Worm (Caenorhabditis elegans): ENCODE data around the gene ZK994.6.
A peak's percentile ranks its signal among the peaks of the same experiment; 100 is the strongest.

ZK994.6 gene

ce11 chrV:8518283-8518682 lies 11.1 kb upstream of the ZK994.6 start (continued):
- peak; percentile 44 for TF ChIP-seq nhr-11 (tag; optimal IDR thresholded peaks at IDR 0.05)
- no peak for TF ChIP-seq Y105C5A.15 (GFP tag; IDR thresholded peaks at IDR 0.05)
- TF ChIP-seq pha-4 (GFP tag; IDR thresholded peaks at IDR 0.05) = no peak
- TF ChIP-seq pha-4 (tag; optimal IDR thresholded peaks at IDR 0.05) = no peak

ce11 chrV:8517711-8518110 lies 10.5 kb upstream of the ZK994.6 start:
- no peak for TF ChIP-seq ces-1 (GFP tag; optimal IDR thresholded peaks at IDR 0.05)
- no peak for TF ChIP-seq lin-15B (tag; optimal IDR thresholded peaks at IDR 0.05)
- TF ChIP-seq ZK546.5 (tag; optimal IDR thresholded peaks at IDR 0.05) = no peak
- no peak for TF ChIP-seq mep-1 (tag; optimal IDR thresholded peaks at IDR 0.05)
- no peak for TF ChIP-seq dpl-1 (GFP tag; optimal IDR thresholded peaks at IDR 0.05)
- no peak for TF ChIP-seq tag-97 (GFP tag; IDR thresholded peaks at IDR 0.05)
- peak in 1 of 2 experiments; percentile 82 for TF ChIP-seq unc-62 (GFP tag; optimal IDR thresholded peaks at IDR 0.05 in 1 of 2)
- no peak for TF ChIP-seq unc-62 (tag; optimal IDR thresholded peaks at IDR 0.05)
- TF ChIP-seq ceh-62 (tag; optimal IDR thresholded peaks at IDR 0.05) = no peak

- TF ChIP-seq fos-1 (tag; optimal IDR thresholded peaks at IDR 0.05) = no peak
- peak; percentile 96 for TF ChIP-seq aha-1 (tag)
These were observed 9.2 kb upstream of the ZK994.6 start for ce11 chrV:8516426-8516825.

DNA sequence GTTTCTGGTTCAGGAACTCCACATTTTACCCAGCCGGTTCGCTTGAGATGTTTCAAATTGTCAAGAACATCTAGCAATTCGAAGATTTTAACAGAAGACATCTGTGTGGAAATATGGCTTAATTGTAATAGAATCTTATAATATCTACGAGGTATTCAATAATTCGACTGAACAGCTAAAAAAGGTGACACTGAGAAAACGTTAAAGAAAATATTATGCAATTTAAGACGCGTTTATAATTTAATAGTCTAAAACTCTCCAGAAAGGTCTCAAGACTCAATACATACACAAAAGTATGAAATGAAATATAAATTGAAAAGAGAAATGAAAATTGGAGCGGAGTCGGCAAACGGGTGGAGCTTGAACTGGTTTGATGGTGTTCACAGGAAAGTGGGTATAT lies 6.1 kb upstream of the ZK994.6 start, which contains the start of gene F45F2.9:
F45F2.9 (minus strand) TSS at position 101 of the 400 bp plus-strand sequence.
- TF ChIP-seq spr-3 (GFP tag; optimal IDR thresholded peaks at IDR 0.05) (no peak), skn-1 (tag; optimal IDR thresholded peaks at IDR 0.05) (no peak), D1046.2 (GFP tag; IDR thresholded peaks at IDR 0.05) (no peak), egl-27 (tag; optimal IDR thresholded peaks at IDR 0.05) (no peak), unc-39 (tag; optimal IDR thresholded peaks at IDR 0.05) (no peak), php-3 (GFP tag; IDR thresholded peaks at IDR 0.05) (no peak), dve-1 (tag; optimal IDR thresholded peaks at IDR 0.05; ENCODE audit: insufficient read depth) (no peak), lin-1 (GFP tag; IDR thresholded peaks at IDR 0.05) (no peak), nhr-28 (tag; optimal IDR thresholded peaks at IDR 0.05) (no peak), aha-1 (tag) (no peak), jun-1 (tag; optimal IDR thresholded peaks at IDR 0.05) (no peak), rbr-2 (tag; optimal IDR thresholded peaks at IDR 0.05) (no peak), snpc-1.2 (GFP tag; IDR thresholded peaks at IDR 0.05) (no peak), dmd-6 (GFP tag; IDR thresholded peaks at IDR 0.05) (no peak), lir-3 (tag; optimal IDR thresholded peaks at IDR 0.05) (no peak)

DNA sequence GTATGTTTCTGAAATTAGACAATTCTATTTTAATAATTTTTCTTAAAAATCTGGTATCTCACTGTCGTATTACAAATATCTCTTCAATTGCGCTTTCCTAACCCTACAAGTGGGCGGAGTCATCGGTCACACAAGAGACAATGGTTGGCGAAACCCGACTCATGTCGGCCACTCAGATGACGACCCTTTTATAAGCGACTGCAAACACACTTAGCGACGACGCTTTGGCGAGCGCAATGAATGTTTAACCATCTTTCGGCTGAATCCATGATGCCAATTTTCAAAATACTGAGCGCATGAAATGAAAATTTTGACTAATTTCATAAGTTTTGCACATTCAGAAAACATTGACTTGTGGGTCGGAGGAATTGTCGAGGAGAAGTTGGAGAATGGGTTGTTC lies 6.9 kb downstream of the ZK994.6 start:
- TF ChIP-seq Y105C5A.15 (GFP tag; IDR thresholded peaks at IDR 0.05) (peak; percentile 100), vab-7 (GFP tag; IDR thresholded peaks at IDR 0.05) (peak; percentile 99), aly-2 (tag; optimal IDR thresholded peaks at IDR 0.05) (peak; percentile 97), pha-4 (GFP tag; IDR thresholded peaks at IDR 0.05) (peak; percentile 99), pha-4 (tag; optimal IDR thresholded peaks at IDR 0.05) (no peak), mdl-1 (tag; optimal IDR thresholded peaks at IDR 0.05) (peak; percentile 8 to 59), daf-19 (GFP tag; conservative IDR thresholded peaks at IDR 0.05) (peak; percentile 100), R02D3.7 (tag; optimal IDR thresholded peaks at IDR 0.05) (peak; percentile 72), nhr-10 (tag; optimal IDR thresholded peaks at IDR 0.05) (peak; percentile 54), dmd-6 (GFP tag; IDR thresholded peaks at IDR 0.05) (peak; percentile 92; the same call in 1 of the 2 replicates), nhr-6 (tag; optimal IDR thresholded peaks at IDR 0.05) (peak; percentile 82), skn-1 (tag; optimal IDR thresholded peaks at IDR 0.05) (no peak), zip-2 (tag; optimal IDR thresholded peaks at IDR 0.05) (peak; percentile 66), saeg-2 (GFP tag; IDR thresholded peaks at IDR 0.05) (peak; percentile 99), ceh-32 (tag; optimal IDR thresholded peaks at IDR 0.05; ENCODE audit: poor library complexity) (peak; percentile 87), lin-38 (GFP tag; IDR thresholded peaks at IDR 0.05) (peak; percentile 95), lir-3 (tag; optimal IDR thresholded peaks at IDR 0.05) (peak; percentile 95), nhr-237 (tag; optimal IDR thresholded peaks at IDR 0.05) (no peak), zfp-2 (tag; optimal IDR thresholded peaks at IDR 0.05) (peak; percentile 86), aha-1 (tag) (peak; percentile 98), egl-43 (GFP tag; IDR thresholded peaks at IDR 0.05) (peak; percentile 100), Y75B8A.6 (GFP tag; IDR thresholded peaks at IDR 0.05) (peak; percentile 99), nhr-77 (tag; optimal IDR thresholded peaks at IDR 0.05) (peak; percentile 79), mdt-29 (GFP tag; IDR thresholded peaks at IDR 0.05) (peak; percentile 96), attf-4 (tag; optimal IDR thresholded peaks at IDR 0.05) (peak; percentile 86)
